Fruit fly (Drosophila melanogaster) whole organism: ENCODE measurements around the gene Nrt.

Experiments
- CG8478 ChIP-seq: fragments of >200 bp; optimal IDR thresholded peaks from 2 replicates; lab custom pipeline; 2018; ENCODE audit warnings: inconsistent platforms
- Dll ChIP-seq: fragments of >200 bp; optimal IDR thresholded peaks from 2 replicates; lab custom pipeline; 2017
- EcR ChIP-seq, 2 experiments: fragments of >200 bp; optimal IDR thresholded peaks; 2 replicates each; lab custom pipeline; 2017; ENCODE audit warnings: missing biosample characterization in 2 of 2, missing genetic modification characterization in 2 of 2, missing genetic modification reagents in 2 of 2
- pan ChIP-seq: fragments of >200 bp; optimal IDR thresholded peaks from 2 replicates; lab custom pipeline; 2017
- psq ChIP-seq: fragments of >200 bp; optimal IDR thresholded peaks from 2 replicates; lab custom pipeline; 2017
- usp ChIP-seq: fragments of >200 bp; optimal IDR thresholded peaks from 2 replicates; lab custom pipeline; 2017; ENCODE audit warnings: missing biosample characterization, missing genetic modification characterization, mixed read lengths

DNA sequence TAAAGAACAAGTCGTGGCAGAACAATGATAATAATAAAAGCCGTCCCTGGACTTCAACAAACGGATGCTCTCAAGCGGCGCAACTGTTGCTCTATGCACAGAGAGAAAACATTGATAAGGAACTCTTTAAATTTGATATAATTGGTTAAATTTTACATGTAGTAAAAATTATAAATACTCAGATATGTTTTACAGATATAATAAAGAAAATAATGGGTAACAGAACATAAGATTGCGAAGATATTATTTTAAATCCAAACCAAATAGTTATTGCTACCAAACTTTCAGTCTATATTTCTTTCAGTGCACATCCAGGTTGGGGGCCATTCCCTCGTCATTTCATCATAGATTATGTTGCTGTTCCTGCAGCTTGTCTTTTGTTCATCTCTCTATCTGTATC lies 16.1 kb upstream of the Nrt start:
- TF ChIP-seq psq (lab: Kevin White, UChicago): no peak
- TF ChIP-seq EcR (GFP tag; optimal IDR thresholded peaks at IDR 0.05; lab: Kevin White, UChicago): no peak
- TF ChIP-seq pan (lab: Kevin White, UChicago): no peak
- no peak for TF ChIP-seq CG8478 (lab: Kevin White, UChicago)
- TF ChIP-seq Dll: no peak
- TF ChIP-seq usp (GFP tag; lab: Kevin White, UChicago): no peak
